Fruit fly (Drosophila melanogaster): ENCODE data around the gene CG43220.
A peak's percentile ranks its signal among the peaks of the same experiment; 100 is the strongest.

CG43220 gene

dm6 chr2L:17480943-17481580, 5.3 kb upstream of the CG43220 start, which contains the start of the genes fws and Lamtor3 (continued):
- TF ChIP-seq D (optimal IDR thresholded peaks at IDR 0.05) (no peak), D (GFP tag; optimal IDR thresholded peaks at IDR 0.05) (peak; percentile 96), B-H1 (GFP tag; IDR thresholded peaks at IDR 0.05) (peak; percentile 99), Atf-2 (GFP tag; optimal IDR thresholded peaks at IDR 0.05) (peak; percentile 68), lab (GFP tag; optimal IDR thresholded peaks at IDR 0.05) (peak; percentile 99), Ets97D (GFP tag; optimal IDR thresholded peaks at IDR 0.05) (peak; percentile 75), nmo (GFP tag; optimal IDR thresholded peaks at IDR 0.05) (peak; percentile 99), CG2129 (GFP tag; IDR thresholded peaks at IDR 0.05; ENCODE audit: partially characterized antibody) (no peak), Meics (GFP tag; optimal IDR thresholded peaks at IDR 0.05) (peak; percentile 98), nau (GFP tag; optimal IDR thresholded peaks at IDR 0.05) (peak; percentile 96), Abd-B (GFP tag; optimal IDR thresholded peaks at IDR 0.05) (peak; percentile 98), lola (GFP tag; optimal IDR thresholded peaks at IDR 0.05) (peak in 1 of 3 experiments; percentile 95), CG12155 (GFP tag; optimal IDR thresholded peaks at IDR 0.05) (peak; percentile 96), aop (GFP tag; IDR thresholded peaks at IDR 0.05) (peak; percentile 93), Atf3 (GFP tag; optimal IDR thresholded peaks at IDR 0.05) (peak; percentile 79), tin (GFP tag; optimal IDR thresholded peaks at IDR 0.05) (peak; percentile 95), ems (GFP tag; optimal IDR thresholded peaks at IDR 0.05) (peak; percentile 90), CG12236 (GFP tag; optimal IDR thresholded peaks at IDR 0.05) (peak; percentile 57), CG8765 (GFP tag; IDR thresholded peaks at IDR 0.05) (peak; percentile 99), Dp (GFP tag; optimal IDR thresholded peaks at IDR 0.05) (peak; percentile 56), ap (GFP tag; IDR thresholded peaks at IDR 0.05) (peak; percentile 98), insv (GFP tag; optimal IDR thresholded peaks at IDR 0.05) (no peak), NFAT (GFP tag; IDR thresholded peaks at IDR 0.05) (peak; percentile 99), Hr39 (optimal IDR thresholded peaks at IDR 0.05) (no peak), jing (GFP tag; optimal IDR thresholded peaks at IDR 0.05) (peak; percentile 96), CG9609 (GFP tag; optimal IDR thresholded peaks at IDR 0.05) (peak; percentile 90), Sox100B (GFP tag; optimal IDR thresholded peaks at IDR 0.05) (peak; percentile 95), CG13775 (GFP tag; optimal IDR thresholded peaks at IDR 0.05) (peak; percentile 99), cas (GFP tag; IDR thresholded peaks at IDR 0.05) (peak; percentile 98), Aef1 (GFP tag; IDR thresholded peaks at IDR 0.05) (peak; percentile 99), ewg (GFP tag; optimal IDR thresholded peaks at IDR 0.05) (peak; percentile 97), kni (GFP tag; optimal IDR thresholded peaks at IDR 0.05) (no peak), sim (GFP tag; IDR thresholded peaks at IDR 0.05) (peak; percentile 97), Mad (GFP tag; optimal IDR thresholded peaks at IDR 0.05) (peak; percentile 96), CG1024 (GFP tag; IDR thresholded peaks at IDR 0.05) (peak; percentile 95), dan (GFP tag; IDR thresholded peaks at IDR 0.05) (peak; percentile 97), TFAM (GFP tag; optimal IDR thresholded peaks at IDR 0.05) (peak; percentile 70), CG18262 (tag; optimal IDR thresholded peaks at IDR 0.05) (peak; percentile 98), Fer1 (GFP tag; optimal IDR thresholded peaks at IDR 0.05) (peak; percentile 96), CG17912 (GFP tag; optimal IDR thresholded peaks at IDR 0.05) (peak; percentile 19), unpg (GFP tag; optimal IDR thresholded peaks at IDR 0.05) (peak; percentile 99), CG14441 (GFP tag; IDR thresholded peaks at IDR 0.05) (peak; percentile 100), Ptx1 (GFP tag; IDR thresholded peaks at IDR 0.05) (peak; percentile 99), CG17568 (GFP tag; optimal IDR thresholded peaks at IDR 0.05) (peak; percentile 97), gcm2 (GFP tag; optimal IDR thresholded peaks at IDR 0.05) (peak; percentile 85), crp (GFP tag; optimal IDR thresholded peaks at IDR 0.05) (peak in 1 of 2 experiments; percentile 87), Hmx (GFP tag; optimal IDR thresholded peaks at IDR 0.05) (peak; percentile 61), bigmax (GFP tag; optimal IDR thresholded peaks at IDR 0.05) (peak; percentile 75), CG8388 (GFP tag; optimal IDR thresholded peaks at IDR 0.05) (peak; percentile 96), Hr3 (GFP tag; optimal IDR thresholded peaks at IDR 0.05) (peak; percentile 99)
